Fruit fly (Drosophila melanogaster) whole organism, embryonic: ENCODE data around the gene nAChRbeta1.
A peak's percentile ranks its signal among the peaks of the same experiment; 100 is the strongest.

Experiments used
- Awh ChIP-seq: fragments of 200-800 bp; sonication (Bioruptor generic); IDR thresholded peaks from 2 replicates; pipeline ENCODE4, ENCODE4 v1.3.6; 2022; ENCODE audit warnings: missing biosample characterization, missing genetic modification characterization
- CG10267 ChIP-seq: fragments of 200-800 bp; sonication (Bioruptor generic); optimal IDR thresholded peaks from 2 replicates; lab custom pipeline; 2018; ENCODE audit warnings: missing biosample characterization, mild to moderate bottlenecking, missing genetic modification characterization, moderate library complexity
- CG10565 ChIP-seq: fragments of 200-800 bp; sonication (Bioruptor generic); optimal IDR thresholded peaks from 3 replicates; lab custom pipeline; 2016; ENCODE audit warnings: missing biosample characterization, mild to moderate bottlenecking, missing genetic modification characterization
- CG11093 ChIP-seq: fragments of 200-800 bp; sonication (Bioruptor generic); IDR thresholded peaks from 3 replicates; pipeline ENCODE4 v1.3.6; 2022; ENCODE audit warnings: missing biosample characterization, missing genetic modification characterization
- CG11456 ChIP-seq: fragments of 200-800 bp; sonication (Bioruptor generic); IDR thresholded peaks from 3 replicates; pipeline ENCODE4 v1.3.6; 2022; ENCODE audit warnings: missing biosample characterization, missing genetic modification characterization
- CG11696 ChIP-seq: fragments of 200-800 bp; sonication (Bioruptor generic); IDR thresholded peaks from 2 replicates; pipeline ENCODE4 v1.3.6; 2022; ENCODE audit warnings: missing biosample characterization, missing genetic modification characterization
- CG12769 ChIP-seq: fragments of 200-800 bp; sonication (Bioruptor generic); optimal IDR thresholded peaks from 2 replicates; lab custom pipeline; 2019; ENCODE audit warnings: missing biosample characterization, mild to moderate bottlenecking, missing genetic modification characterization, moderate library complexity
- CG13894 ChIP-seq: fragments of 200-800 bp; sonication (Bioruptor generic); optimal IDR thresholded peaks from 3 replicates; lab custom pipeline; 2018; ENCODE audit warnings: missing biosample characterization, mild to moderate bottlenecking, missing genetic modification characterization, moderate library complexity
- CG14441 ChIP-seq: fragments of 200-800 bp; sonication (Bioruptor generic); IDR thresholded peaks from 2 replicates; pipeline ENCODE4 v1.3.6; 2022; ENCODE audit warnings: missing biosample characterization, missing genetic modification characterization
- CG15479 ChIP-seq: fragments of 200-800 bp; sonication (Bioruptor generic); optimal IDR thresholded peaks from 3 replicates; lab custom pipeline; 2019; ENCODE audit warnings: missing biosample characterization, mild to moderate bottlenecking, missing genetic modification characterization, moderate library complexity
- CG17612 ChIP-seq: fragments of 200-800 bp; sonication (Bioruptor generic); IDR thresholded peaks from 2 replicates; pipeline ENCODE4 v1.3.6; 2022; ENCODE audit warnings: missing biosample characterization, missing genetic modification characterization
- CG6683 ChIP-seq: fragments of 200-800 bp; sonication (Bioruptor generic); optimal IDR thresholded peaks from 2 replicates; lab custom pipeline; 2017; ENCODE audit warnings: missing biosample characterization, mild to moderate bottlenecking, missing genetic modification characterization, missing genetic modification reagents
- CG9215 ChIP-seq: fragments of 200-800 bp; sonication (Bioruptor generic); IDR thresholded peaks from 2 replicates; pipeline ENCODE4 v1.3.6; 2022; ENCODE audit warnings: missing biosample characterization, missing genetic modification characterization
- CrebB ChIP-seq: fragments of 200-800 bp; sonication (Bioruptor generic); optimal IDR thresholded peaks from 3 replicates; lab custom pipeline; 2018; ENCODE audit warnings: missing biosample characterization, mild to moderate bottlenecking, missing genetic modification characterization
- D19A ChIP-seq: fragments of 200-800 bp; optimal IDR thresholded peaks from 3 replicates; lab custom pipeline; 2019; ENCODE audit warnings: missing biosample characterization, mild to moderate bottlenecking, missing genetic modification characterization, moderate library complexity
- Dbx ChIP-seq: fragments of 200-800 bp; sonication (Bioruptor generic); IDR thresholded peaks from 3 replicates; pipeline ENCODE4 v1.3.6; 2022; ENCODE audit warnings: missing biosample characterization, missing genetic modification characterization
- Fer3 ChIP-seq: fragments of 200-800 bp; sonication (Bioruptor generic); optimal IDR thresholded peaks from 2 replicates; lab custom pipeline; 2018; ENCODE audit warnings: missing biosample characterization, mild to moderate bottlenecking, missing genetic modification characterization, moderate library complexity
- Hr39 ChIP-seq: fragments of >200 bp; optimal IDR thresholded peaks from 2 replicates; lab custom pipeline; 2017
- Hr78 ChIP-seq, 2 experiments: fragments of 200-800 bp in 1 of 2; fragments of >200 bp in 1 of 2; sonication (Bioruptor generic) in 1 of 2; optimal IDR thresholded peaks; 2 replicates each; lab custom pipeline; 2017 to 2019; ENCODE audit warnings: missing biosample characterization in 2 of 2, missing genetic modification characterization in 2 of 2, mild to moderate bottlenecking in 1 of 2, moderate library complexity in 1 of 2
- Jarid2 ChIP-seq: fragments of 200-800 bp; sonication (Bioruptor generic); optimal IDR thresholded peaks from 3 replicates; lab custom pipeline; 2017; ENCODE audit warnings: mild to moderate bottlenecking, missing biosample characterization, missing genetic modification reagents, missing genetic modification characterization
- NfI ChIP-seq: fragments of 200-800 bp; sonication (Bioruptor generic); optimal IDR thresholded peaks from 3 replicates; lab custom pipeline; 2018; ENCODE audit warnings: missing biosample characterization, mild to moderate bottlenecking, missing genetic modification characterization, moderate library complexity
- PHDP ChIP-seq: fragments of 200-800 bp; sonication (Bioruptor generic); optimal IDR thresholded peaks from 3 replicates; lab custom pipeline; 2018; ENCODE audit warnings: missing biosample characterization, mild to moderate bottlenecking, missing genetic modification characterization, moderate library complexity
- Poxn ChIP-seq: fragments of 200-800 bp; sonication (Bioruptor generic); IDR thresholded peaks from 2 replicates; pipeline ENCODE4 v1.3.6; 2022; ENCODE audit warnings: missing biosample characterization, missing genetic modification characterization
- Rfx ChIP-seq: fragments of 200-800 bp; sonication (Bioruptor generic); IDR thresholded peaks from 2 replicates; pipeline ENCODE4 v1.3.6; 2022; ENCODE audit warnings: missing biosample characterization, missing genetic modification characterization
- Six4 ChIP-seq: fragments of 200-800 bp; sonication (Bioruptor generic); optimal IDR thresholded peaks from 2 replicates; lab custom pipeline; 2016; ENCODE audit warnings: missing biosample characterization, missing genetic modification characterization
- Sox100B ChIP-seq: fragments of 200-800 bp; sonication (Bioruptor generic); optimal IDR thresholded peaks from 3 replicates; lab custom pipeline; 2018; ENCODE audit warnings: missing biosample characterization, mild to moderate bottlenecking, missing genetic modification characterization
- Taf1 ChIP-seq: fragments of 200-800 bp; sonication (Bioruptor generic); IDR thresholded peaks from 2 replicates; pipeline ENCODE4 v1.3.6; 2022; ENCODE audit warnings: missing biosample characterization, missing genetic modification characterization
- Vsx1 ChIP-seq: fragments of 200-800 bp; sonication (Bioruptor generic); optimal IDR thresholded peaks from 2 replicates; lab custom pipeline; 2017; ENCODE audit warnings: missing biosample characterization, mild to moderate bottlenecking, missing genetic modification characterization, missing genetic modification reagents
- abd-A ChIP-seq: fragments of 200-800 bp; sonication (Bioruptor generic); optimal IDR thresholded peaks from 3 replicates; lab custom pipeline; 2019; ENCODE audit warnings: missing biosample characterization, mild to moderate bottlenecking, missing genetic modification characterization, moderate library complexity
- al ChIP-seq: fragments of 200-800 bp; sonication (Bioruptor generic); IDR thresholded peaks from 2 replicates; pipeline ENCODE4 v1.3.6; 2022; ENCODE audit warnings: missing biosample characterization, missing genetic modification characterization
- chinmo ChIP-seq: fragments of 200-800 bp; sonication (Bioruptor generic); IDR thresholded peaks from 4 replicates; pipeline ENCODE4 v1.3.6; 2022; ENCODE audit warnings: missing biosample characterization, missing genetic modification characterization; ENCODE audit not compliant: partially characterized antibody
- crol ChIP-seq: fragments of 200-800 bp; sonication (Bioruptor generic); IDR thresholded peaks from 2 replicates; pipeline ENCODE4 v1.3.6; 2022; ENCODE audit warnings: missing biosample characterization, missing genetic modification characterization
- dpn ChIP-seq, 2 experiments: fragments of 200-800 bp; sonication (Bioruptor generic); optimal IDR thresholded peaks; 3 replicates each; lab custom pipeline; 2016; ENCODE audit warnings: missing biosample characterization in 2 of 2, missing genetic modification characterization in 2 of 2
- gem ChIP-seq: fragments of 200-800 bp; sonication (Bioruptor generic); optimal IDR thresholded peaks from 2 replicates; lab custom pipeline; 2019; ENCODE audit warnings: missing biosample characterization, mild to moderate bottlenecking, missing genetic modification characterization, moderate library complexity
- gsb ChIP-seq: fragments of 200-800 bp; sonication (Bioruptor generic); IDR thresholded peaks from 2 replicates; pipeline ENCODE4 v1.3.6; 2022; ENCODE audit warnings: missing biosample characterization, missing genetic modification characterization
- hbn ChIP-seq: fragments of 200-800 bp; sonication (Bioruptor generic); IDR thresholded peaks from 2 replicates; pipeline ENCODE4 v1.3.6; 2022; ENCODE audit warnings: missing biosample characterization, missing genetic modification characterization; ENCODE audit not compliant: partially characterized antibody
- lilli ChIP-seq: fragments of 200-800 bp; sonication (Bioruptor generic); optimal IDR thresholded peaks from 3 replicates; lab custom pipeline; 2016; ENCODE audit warnings: missing biosample characterization, missing genetic modification characterization
- p53 ChIP-seq: fragments of 200-800 bp; sonication (Bioruptor generic); optimal IDR thresholded peaks from 2 replicates; lab custom pipeline; 2016; ENCODE audit warnings: missing biosample characterization, missing genetic modification characterization
- pros ChIP-seq: fragments of 200-800 bp; sonication (Bioruptor generic); optimal IDR thresholded peaks from 3 replicates; lab custom pipeline; 2019; ENCODE audit warnings: missing biosample characterization, mild to moderate bottlenecking, missing genetic modification characterization, moderate library complexity
- pzg ChIP-seq: fragments of 200-800 bp; sonication (Bioruptor generic); optimal IDR thresholded peaks from 3 replicates; lab custom pipeline; 2018; ENCODE audit warnings: missing biosample characterization, mild to moderate bottlenecking, missing genetic modification characterization, moderate library complexity
- sd ChIP-seq: fragments of 200-800 bp; sonication (Bioruptor generic); optimal IDR thresholded peaks from 3 replicates; lab custom pipeline; 2018; ENCODE audit warnings: missing biosample characterization, mild to moderate bottlenecking, missing genetic modification characterization, moderate library complexity
- sens ChIP-seq: fragments of 200-800 bp; sonication (Bioruptor generic); peaks from one replicate; lab custom pipeline; 2016; ENCODE audit warnings: missing biosample characterization, missing genetic modification characterization
- slp2 ChIP-seq: fragments of 200-800 bp; sonication (Bioruptor generic); optimal IDR thresholded peaks from 2 replicates; lab custom pipeline; 2016; ENCODE audit warnings: missing biosample characterization, missing genetic modification characterization
- sr ChIP-seq: fragments of 200-800 bp; sonication (Bioruptor generic); IDR thresholded peaks from 3 replicates; pipeline ENCODE4 v1.3.6; 2022; ENCODE audit warnings: missing biosample characterization, missing genetic modification characterization
- vvl ChIP-seq: fragments of 200-800 bp; sonication (Bioruptor generic); IDR thresholded peaks from 2 replicates; pipeline ENCODE4 v1.3.6; 2022; ENCODE audit warnings: missing biosample characterization, missing genetic modification characterization
- wor ChIP-seq: fragments of 200-800 bp; sonication (Bioruptor generic); IDR thresholded peaks from 2 replicates; pipeline ENCODE4 v1.3.6; 2022; ENCODE audit warnings: missing biosample characterization, missing genetic modification characterization
- zen ChIP-seq: fragments of 200-800 bp; sonication (Bioruptor generic); optimal IDR thresholded peaks from 3 replicates; lab custom pipeline; 2018; ENCODE audit warnings: missing biosample characterization, mild to moderate bottlenecking, missing genetic modification characterization, moderate library complexity

Gene nAChRbeta1

DNA sequence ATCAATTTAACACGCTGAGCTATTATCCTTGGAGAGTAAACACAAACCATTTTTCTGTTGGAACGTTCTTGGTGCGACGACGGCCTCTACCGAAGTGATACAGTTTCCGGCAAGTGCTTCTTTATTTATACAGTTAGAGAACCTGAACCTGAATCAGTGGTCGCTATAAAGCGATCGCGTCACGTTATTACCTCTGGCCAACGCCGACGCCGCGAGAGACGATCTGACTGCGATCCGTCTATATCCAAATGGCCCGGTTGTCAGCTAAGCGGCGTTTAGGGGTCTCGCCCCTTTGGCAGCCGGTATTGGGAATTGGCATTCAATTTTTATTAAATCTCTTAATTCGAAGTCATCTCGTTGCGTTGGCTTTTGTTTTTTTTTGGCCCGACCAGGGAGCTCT lies 28.9 kb downstream of the nAChRbeta1 start, which contains the start of gene CG11345:
CG11345 (minus strand) TSS at position 101 of the 400 bp plus-strand sequence.
- no peak for TF ChIP-seq Fer3 (tag; lab: Kevin White, UChicago)
- peak; percentile 9 for TF ChIP-seq sens
- TF ChIP-seq CG13894 (tag; lab: Kevin White, UChicago), result peak; percentile 59
- TF ChIP-seq CG6683 (GFP tag; lab: Kevin White, UChicago), result no peak
- TF ChIP-seq hbn (GFP tag; lab: Robert Waterston, UW), result no peak
- TF ChIP-seq pzg (GFP tag; lab: Kevin White, UChicago), result no peak

DNA sequence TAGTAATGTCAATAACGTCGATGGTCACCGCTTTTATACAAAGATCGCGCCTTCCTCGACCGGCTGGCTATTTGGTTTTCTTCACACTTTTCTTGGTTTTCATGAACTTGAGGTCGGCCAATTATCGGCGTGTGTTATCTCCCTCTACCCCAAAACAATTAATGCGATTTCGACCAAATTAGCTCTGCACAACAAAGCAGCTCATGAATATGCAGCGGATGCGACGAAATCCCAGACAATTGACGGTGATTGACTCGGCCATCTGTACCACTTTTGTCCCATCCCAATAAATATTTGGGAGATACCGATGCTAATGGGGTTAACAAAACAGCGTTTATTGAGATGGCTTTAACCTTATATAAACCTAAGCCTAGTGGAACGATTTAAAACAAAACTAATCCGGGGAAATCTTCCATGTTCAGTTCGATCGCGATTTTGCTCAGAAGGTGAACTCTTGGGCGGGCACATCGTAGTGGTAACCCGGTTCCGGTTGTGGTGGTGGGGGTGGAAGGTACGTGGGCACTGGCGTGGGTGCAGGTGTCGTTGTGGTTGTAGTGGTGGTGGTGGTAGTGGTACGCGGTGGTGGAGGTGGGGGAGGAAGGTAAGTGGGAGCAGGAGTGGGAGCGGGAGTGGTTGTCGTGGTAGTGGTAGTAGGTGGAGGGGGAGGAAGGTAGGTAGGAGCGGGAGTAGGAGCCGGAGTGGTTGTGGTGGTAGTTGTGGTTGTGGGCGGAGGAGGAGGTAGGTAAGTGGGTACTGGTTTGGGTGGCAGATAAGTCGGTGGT lies 31.3 kb downstream of the nAChRbeta1 start, which contains the start of gene CG15022:
CG15022 (minus strand) TSS at position 11 of the 782 bp plus-strand sequence.
- TF ChIP-seq Hr39 (peak; percentile 66), Hr78 (GFP tag; optimal IDR thresholded peaks at IDR 0.05; lab: Kevin White, UChicago) (peak in 1 of 2 experiments; percentile 34), CG15479 (GFP tag; lab: Kevin White, UChicago) (no peak), CG14441 (GFP tag; lab: Robert Waterston, UW) (no peak), CG17612 (GFP tag; lab: Robert Waterston, UW) (0 out of 2 replicates have a peak, but pooled peaks have one; percentile 11), vvl (GFP tag; lab: Robert Waterston, UW) (peak; percentile 79), CG11456 (GFP tag; lab: Robert Waterston, UW) (0 out of 3 replicates have a peak, but pooled peaks have one; percentile 12), sd (tag; lab: Kevin White, UChicago) (peak; percentile 38), gem (tag; lab: Kevin White, UChicago) (no peak), Vsx1 (GFP tag; lab: Kevin White, UChicago) (peak; percentile 38), p53 (GFP tag; lab: Kevin White, UChicago) (no peak), Jarid2 (GFP tag; lab: Kevin White, UChicago) (no peak), Awh (GFP tag; lab: Robert Waterston, UW) (peak; percentile 87), abd-A (tag; lab: Kevin White, UChicago) (peak; percentile 21), zen (tag; lab: Kevin White, UChicago) (no peak), crol (GFP tag; lab: Robert Waterston, UW) (peak; percentile 49; the same call in 1 of the 2 replicates), gsb (GFP tag; lab: Robert Waterston, UW) (no peak), CG12769 (peak; percentile 65), sr (GFP tag; lab: Robert Waterston, UW) (peak; percentile 58; the same call in 1 of the 3 replicates), NfI (GFP tag; lab: Kevin White, UChicago) (no peak), CG11696 (no peak), pros (GFP tag; lab: Kevin White, UChicago) (peak; percentile 55), al (GFP tag; lab: Robert Waterston, UW) (no peak), CG10565 (GFP tag; lab: Kevin White, UChicago) (no peak), Taf1 (GFP tag; lab: Robert Waterston, UW) (no peak), D19A (tag; lab: Kevin White, UChicago) (no peak), Dbx (GFP tag; lab: Robert Waterston, UW) (no peak), slp2 (no peak), lilli (no peak)

DNA sequence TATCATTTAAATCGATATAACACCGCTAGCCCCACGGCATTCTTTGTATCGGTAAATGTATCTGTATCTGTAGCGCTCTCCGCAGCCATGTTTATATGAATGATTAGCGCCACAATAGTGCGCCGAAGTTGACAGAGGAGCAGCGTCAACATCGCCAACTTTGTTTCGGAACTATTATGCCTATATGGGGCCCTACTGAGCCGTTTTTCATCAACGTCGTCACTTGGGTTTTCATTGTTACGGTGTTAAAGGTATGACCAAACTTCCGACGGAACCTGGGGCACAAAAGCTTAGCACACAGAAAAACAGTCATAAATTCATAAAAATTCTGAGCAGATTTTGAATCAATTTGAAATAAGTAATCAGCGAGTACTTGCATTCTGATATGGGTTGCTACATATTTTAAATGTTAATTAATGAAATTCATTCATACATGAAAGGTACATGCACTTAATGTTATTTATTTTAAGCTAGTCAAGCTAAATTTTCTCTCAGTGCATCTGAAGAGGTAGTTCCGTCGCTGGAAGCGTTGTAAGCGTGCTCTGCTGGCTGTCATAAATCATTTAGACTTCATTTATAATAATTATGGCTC lies 32.4 kb downstream of the nAChRbeta1 start, which contains the start of gene CG15023:
CG15023 (minus strand) TSS at position 51 of the 592 bp plus-strand sequence.
- peak; percentile 0 for TF ChIP-seq Sox100B (GFP tag; lab: Kevin White, UChicago)
- no peak for TF ChIP-seq wor (GFP tag; lab: Robert Waterston, UW)
- no peak for TF ChIP-seq Six4 (GFP tag; lab: Kevin White, UChicago)
- peak; percentile 43 for TF ChIP-seq Rfx (GFP tag; lab: Robert Waterston, UW)
- TF ChIP-seq Poxn (GFP tag; lab: Robert Waterston, UW), result no peak
- TF ChIP-seq dpn (GFP tag; optimal IDR thresholded peaks at IDR 0.05; lab: Kevin White, UChicago), result peak in 1 of 2 experiments; percentile 6
- TF ChIP-seq CG9215 (GFP tag; lab: Robert Waterston, UW), result no peak
- peak; percentile 30 for TF ChIP-seq PHDP (tag; lab: Kevin White, UChicago)
- TF ChIP-seq chinmo (GFP tag; lab: Robert Waterston, UW), result 0 out of 4 replicates have a peak, but pooled peaks have one; percentile 39
- TF ChIP-seq CG11093 (GFP tag; lab: Robert Waterston, UW), result no peak
- no peak for TF ChIP-seq CrebB (tag; lab: Kevin White, UChicago)
- TF ChIP-seq CG10267 (tag; lab: Kevin White, UChicago), result peak; percentile 5
